Worm (Caenorhabditis elegans): ENCODE measurements around the gene gsto-2.
A peak's percentile ranks its signal among the peaks of the same experiment; 100 is the strongest.

gsto-2 gene

DNA sequence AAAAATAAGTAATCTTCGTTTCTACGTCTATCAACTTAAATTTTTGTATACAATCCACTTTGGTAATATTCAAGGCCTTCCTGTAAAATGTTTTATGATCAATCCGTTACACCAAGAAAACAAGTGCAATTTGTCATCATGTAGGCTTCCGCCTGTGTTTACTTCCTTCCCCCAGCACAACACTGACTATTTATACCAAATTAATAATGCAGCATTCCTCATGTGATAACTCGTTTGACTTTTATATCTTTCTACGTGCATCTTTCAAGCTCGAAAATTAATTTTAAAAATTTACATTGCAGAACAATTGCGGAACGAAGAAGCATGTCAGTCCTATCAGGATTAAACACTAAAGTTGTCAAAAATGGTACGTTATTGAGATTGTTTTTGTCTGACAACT lies at the start of gene gsto-2:
gsto-2 (plus strand) TSS at position 301 of the 400 bp plus-strand sequence.
- TF ChIP-seq Y79H2A.3 (GFP tag; conservative IDR thresholded peaks at IDR 0.05) (no peak), dpff-1 (tag; optimal IDR thresholded peaks at IDR 0.05) (no peak), C06A6.2 (GFP tag; conservative IDR thresholded peaks at IDR 0.05) (no peak), F57A8.1 (GFP tag; optimal IDR thresholded peaks at IDR 0.05) (no peak), F52B5.7 (tag; optimal IDR thresholded peaks at IDR 0.05) (no peak), hrde-1 (tag; optimal IDR thresholded peaks at IDR 0.05; ENCODE audit: borderline replicate concordance) (no peak), nhr-90 (tag; optimal IDR thresholded peaks at IDR 0.05) (no peak), mes-4 (tag; optimal IDR thresholded peaks at IDR 0.05) (no peak)

DNA sequence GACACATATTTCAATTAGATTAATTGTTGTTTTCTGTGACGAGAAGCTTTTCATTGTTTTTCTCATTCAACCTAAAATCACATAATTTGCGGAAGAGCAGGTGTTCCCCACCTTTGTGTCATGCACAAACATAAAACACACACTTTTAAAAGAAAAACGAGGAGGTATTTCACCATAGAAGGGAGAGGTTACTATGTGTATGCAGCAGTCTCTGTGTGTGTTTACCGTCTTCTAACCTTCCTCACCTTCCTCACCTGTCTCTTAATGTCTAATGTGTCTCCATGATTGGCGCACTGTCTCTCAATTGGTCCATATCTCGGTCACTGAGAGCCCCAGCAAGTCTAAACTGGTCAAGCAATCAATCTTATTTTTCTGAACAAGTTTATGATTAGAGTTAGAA lies 48.2 kb upstream of the gsto-2 start:
- TF ChIP-seq hsf-1 (GFP tag; IDR thresholded peaks at IDR 0.05) = no peak
- TF ChIP-seq cebp-1 (GFP tag; IDR thresholded peaks at IDR 0.05) = no peak
- TF ChIP-seq cebp-1 (tag; optimal IDR thresholded peaks at IDR 0.05) = peak; percentile 15

- no peak for TF ChIP-seq hmg-1.2 (GFP tag; IDR thresholded peaks at IDR 0.05)
- TF ChIP-seq madf-3 (GFP tag; IDR thresholded peaks at IDR 0.05) = 0 out of 2 replicates have a peak, but pooled peaks have one; percentile 52
- no peak for TF ChIP-seq hrde-1 (tag; optimal IDR thresholded peaks at IDR 0.05; ENCODE audit: borderline replicate concordance)
- TF ChIP-seq F57C9.4 (tag; optimal IDR thresholded peaks at IDR 0.05) = no peak
Measured at ce11 chrIII:8509218-8509617, 45.4 kb upstream of the gsto-2 start.

ce11 chrIII:8509644-8510393 lies 44.8 kb upstream of the gsto-2 start:
- TF ChIP-seq lin-35 (GFP tag; optimal IDR thresholded peaks at IDR 0.05) = no peak
- TF ChIP-seq fkh-3 (tag; optimal IDR thresholded peaks at IDR 0.05) = no peak
- 0 out of 2 replicates have a peak, but pooled peaks have one; percentile 23 for TF ChIP-seq madf-6 (GFP tag; IDR thresholded peaks at IDR 0.05)
- no peak for TF ChIP-seq snpc-1.3 (tag; optimal IDR thresholded peaks at IDR 0.05; ENCODE audit: insufficient read depth)
- no peak for TF ChIP-seq ztf-6 (GFP tag; IDR thresholded peaks at IDR 0.05)
- TF ChIP-seq xnd-1 (tag; optimal IDR thresholded peaks at IDR 0.05) = no peak
- no peak for TF ChIP-seq ccch-3 (GFP tag; optimal IDR thresholded peaks at IDR 0.05)
- TF ChIP-seq Y79H2A.3 (GFP tag; conservative IDR thresholded peaks at IDR 0.05) = no peak
- TF ChIP-seq dox-1 (GFP tag; IDR thresholded peaks at IDR 0.05) = 0 out of 2 replicates have a peak, but pooled peaks have one; percentile 8
- no peak for TF ChIP-seq ztf-26 (tag; optimal IDR thresholded peaks at IDR 0.05)
- TF ChIP-seq dpl-1 (GFP tag; optimal IDR thresholded peaks at IDR 0.05) = no peak
- peak; percentile 14 for TF ChIP-seq chd-7 (tag; optimal IDR thresholded peaks at IDR 0.05)
- TF ChIP-seq T26A5.8 (tag; optimal IDR thresholded peaks at IDR 0.05) = no peak
- 0 out of 2 replicates have a peak, but pooled peaks have one; percentile 4 for TF ChIP-seq hmg-1.2 (GFP tag; IDR thresholded peaks at IDR 0.05)
- no peak for TF ChIP-seq ztf-28 (GFP tag; IDR thresholded peaks at IDR 0.05)
- no peak for TF ChIP-seq lir-1 (GFP tag; conservative IDR thresholded peaks at IDR 0.05)
- TF ChIP-seq zfh-2 (GFP tag; conservative IDR thresholded peaks at IDR 0.05) = 0 out of 2 replicates have a peak, but pooled peaks have one; percentile 19

DNA sequence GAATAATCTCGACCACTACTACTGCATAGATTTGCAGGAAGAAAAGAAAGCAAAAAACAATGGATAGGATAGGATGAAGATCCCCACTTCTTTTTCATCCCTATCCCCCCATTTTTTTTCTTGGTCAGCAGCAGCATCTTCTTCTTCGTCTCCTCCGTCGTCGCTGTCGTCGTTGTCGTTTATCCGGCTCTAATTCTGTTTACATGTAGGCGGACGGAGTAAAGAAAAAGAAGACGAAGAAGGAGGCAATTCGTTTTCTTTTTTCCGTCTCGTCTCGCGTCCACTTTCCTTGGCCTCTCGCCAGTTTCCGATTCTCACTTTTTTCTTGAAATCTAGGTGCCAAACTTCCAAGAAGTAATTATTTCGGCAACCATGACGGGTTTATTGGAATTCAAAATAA lies 42.9 kb upstream of the gsto-2 start:
- no peak for TF ChIP-seq Y53F4B.3 (GFP tag; IDR thresholded peaks at IDR 0.05)
- TF ChIP-seq nhr-80 (tag; optimal IDR thresholded peaks at IDR 0.05) = no peak
- TF ChIP-seq ztf-3 (GFP tag; optimal IDR thresholded peaks at IDR 0.05) = no peak
- TF ChIP-seq somi-1 (GFP tag; optimal IDR thresholded peaks at IDR 0.05) = no peak
- no peak for TF ChIP-seq nhr-179 (tag; optimal IDR thresholded peaks at IDR 0.05)
- TF ChIP-seq hlh-26 (GFP tag; conservative IDR thresholded peaks at IDR 0.05) = no peak
- TF ChIP-seq mxl-1 (tag; optimal IDR thresholded peaks at IDR 0.05) = no peak
- no peak for TF ChIP-seq rec-8 (tag; optimal IDR thresholded peaks at IDR 0.05)
- no peak for TF ChIP-seq unc-130 (GFP tag; optimal IDR thresholded peaks at IDR 0.05)
- TF ChIP-seq ets-4 (GFP tag; optimal IDR thresholded peaks at IDR 0.05) = no peak
- TF ChIP-seq lsy-27 (tag; optimal IDR thresholded peaks at IDR 0.05; ENCODE audit: borderline replicate concordance, insufficient read depth) = no peak
- no peak for TF ChIP-seq ztf-26 (tag; optimal IDR thresholded peaks at IDR 0.05)
- no peak for TF ChIP-seq attf-5 (GFP tag; optimal IDR thresholded peaks at IDR 0.05)
- no peak for TF ChIP-seq lir-1 (GFP tag; conservative IDR thresholded peaks at IDR 0.05)
- TF ChIP-seq attf-3 (GFP tag; conservative IDR thresholded peaks at IDR 0.05) = no peak
